Worm (Caenorhabditis elegans) whole organism, L4 larva: ENCODE data around the gene C05D12.3.

ENCODE experiments used
- D1046.2 ChIP-seq: fragments of 200-800 bp; sonication (Bioruptor generic); IDR thresholded peaks from 2 replicates; pipeline ENCODE4 v1.3.6; 2022; ENCODE audit warnings: missing genetic modification characterization, missing compliant biosample characterization
- F10B5.3 ChIP-seq: sonication (generic microtip); optimal IDR thresholded peaks from 2 replicates; lab custom pipeline; 2016; ENCODE audit warnings: mild to moderate bottlenecking, missing genetic modification characterization, missing compliant biosample characterization
- F37D6.2 ChIP-seq: sonication (generic microtip); optimal IDR thresholded peaks from 2 replicates; lab custom pipeline; 2016; ENCODE audit warnings: mild to moderate bottlenecking, missing genetic modification characterization, missing compliant biosample characterization
- F44E2.7 ChIP-seq: fragments of 200-800 bp; sonication (Bioruptor generic); IDR thresholded peaks from 2 replicates; pipeline ENCODE4 v2.1.2; 2022; ENCODE audit warnings: missing genetic modification characterization, missing compliant biosample characterization
- R02D3.7 ChIP-seq: fragments of 150-350 bp; sonication (generic microtip); optimal IDR thresholded peaks from 3 replicates; lab custom pipeline; 2014; ENCODE audit warnings: missing biosample characterization, missing genetic modification characterization
- T20F7.1 ChIP-seq: fragments of 200-800 bp; sonication (Bioruptor generic); optimal IDR thresholded peaks from 2 replicates; lab custom pipeline; 2018; ENCODE audit warnings: mild to moderate bottlenecking, missing genetic modification characterization, missing compliant biosample characterization
- Y105C5A.15 ChIP-seq: fragments of 200-800 bp; sonication (Bioruptor generic); IDR thresholded peaks from 2 replicates; pipeline ENCODE4 v1.3.6; 2022; ENCODE audit warnings: missing genetic modification characterization, missing compliant biosample characterization
- Y48G9A.11 ChIP-seq: fragments of 200-800 bp; sonication (Bioruptor generic); IDR thresholded peaks from 2 replicates; pipeline ENCODE4 v1.3.6; 2022; ENCODE audit warnings: missing genetic modification reagents, missing genetic modification characterization, missing compliant biosample characterization
- Y75B8A.6 ChIP-seq: fragments of 200-800 bp; sonication (Bioruptor generic); IDR thresholded peaks from 2 replicates; pipeline ENCODE4 v1.3.6; 2022; ENCODE audit warnings: missing genetic modification reagents, missing genetic modification characterization, missing compliant biosample characterization
- aha-1 ChIP-seq: fragments of 150-350 bp; peaks from one replicate; lab custom pipeline; 2014; ENCODE audit warnings: missing biosample characterization, missing genetic modification characterization
- ceh-44 ChIP-seq: fragments of 200-800 bp; sonication (Bioruptor generic); IDR thresholded peaks from 2 replicates; pipeline ENCODE4 v1.3.6; 2022; ENCODE audit warnings: missing genetic modification reagents, missing genetic modification characterization, missing compliant biosample characterization
- ctbp-1 ChIP-seq: fragments of 200-800 bp; sonication (Bioruptor generic); IDR thresholded peaks from 2 replicates; pipeline ENCODE4 v1.3.6; 2022; ENCODE audit warnings: missing genetic modification reagents, missing genetic modification characterization, missing compliant biosample characterization
- daf-12 ChIP-seq: fragments of 150-350 bp; optimal IDR thresholded peaks from 2 replicates; lab custom pipeline; 2014; ENCODE audit warnings: missing biosample characterization, missing genetic modification reagents, missing genetic modification characterization
- daf-16 ChIP-seq, 3 experiments: sonication (generic microtip); optimal IDR thresholded peaks; 2 replicates each; lab custom pipeline; 2016 to 2017; ENCODE audit warnings: missing genetic modification characterization in 3 of 3, missing genetic modification reagents in 3 of 3, mild to moderate bottlenecking in 2 of 3, missing compliant biosample characterization in 2 of 3, missing biosample characterization in 1 of 3, moderate library complexity in 1 of 3
- dmd-6 ChIP-seq: fragments of 200-800 bp; sonication (Bioruptor generic); IDR thresholded peaks from 2 replicates; pipeline ENCODE4 v1.3.6; 2022; ENCODE audit warnings: missing genetic modification reagents, missing genetic modification characterization, missing compliant biosample characterization
- dpl-1 ChIP-seq: fragments of 150-350 bp; optimal IDR thresholded peaks from 2 replicates; lab custom pipeline; 2014; ENCODE audit warnings: missing biosample characterization, missing genetic modification reagents, missing genetic modification characterization
- dve-1 ChIP-seq: sonication (generic microtip); optimal IDR thresholded peaks from 2 replicates; lab custom pipeline; 2017; ENCODE audit warnings: antibody characterized with exemption, mild to moderate bottlenecking, missing genetic modification characterization, missing compliant biosample characterization; ENCODE audit not compliant: insufficient read depth
- egl-43 ChIP-seq: fragments of 200-800 bp; sonication (Bioruptor generic); IDR thresholded peaks from 2 replicates; pipeline ENCODE4 v1.3.6; 2022; ENCODE audit warnings: missing genetic modification reagents, missing genetic modification characterization, missing compliant biosample characterization
- fos-1 ChIP-seq: fragments of 150-350 bp; optimal IDR thresholded peaks from 2 replicates; lab custom pipeline; 2014; ENCODE audit warnings: missing biosample characterization, missing genetic modification characterization
- hlh-11 ChIP-seq: fragments of 200-800 bp; sonication (Bioruptor generic); optimal IDR thresholded peaks from 2 replicates; lab custom pipeline; 2018; ENCODE audit warnings: mild to moderate bottlenecking, missing genetic modification characterization, missing compliant biosample characterization
- hmg-1.1 ChIP-seq: fragments of 200-800 bp; sonication (Bioruptor generic); IDR thresholded peaks from 2 replicates; pipeline ENCODE4 v1.3.6; 2022; ENCODE audit warnings: missing genetic modification reagents, missing genetic modification characterization, missing compliant biosample characterization
- jun-1 ChIP-seq: fragments of 150-350 bp; optimal IDR thresholded peaks from 2 replicates; lab custom pipeline; 2014; ENCODE audit warnings: missing biosample characterization, missing genetic modification reagents, missing genetic modification characterization
- lin-13 ChIP-seq: fragments of 150-350 bp; optimal IDR thresholded peaks from 2 replicates; lab custom pipeline; 2014; ENCODE audit warnings: missing biosample characterization, missing genetic modification reagents, missing genetic modification characterization
- lin-29 ChIP-seq: fragments of 200-800 bp; sonication (Bioruptor generic); IDR thresholded peaks from 2 replicates; pipeline ENCODE4 v1.3.6; 2022; ENCODE audit warnings: missing genetic modification reagents, missing genetic modification characterization, missing compliant biosample characterization
- lsy-2 ChIP-seq, 2 experiments: fragments of 150-350 bp in 1 of 2; sonication (generic microtip) in 1 of 2; optimal IDR thresholded peaks; 2 replicates each; lab custom pipeline; 2014 to 2017; ENCODE audit warnings: missing biosample characterization in 2 of 2, missing genetic modification characterization in 2 of 2
- madf-9 ChIP-seq: fragments of 200-800 bp; sonication (Bioruptor generic); conservative IDR thresholded peaks from 2 replicates; pipeline ENCODE4 v1.3.6; 2022; ENCODE audit warnings: missing genetic modification reagents, missing genetic modification characterization, missing compliant biosample characterization
- mep-1 ChIP-seq: fragments of 150-350 bp; sonication (generic microtip); optimal IDR thresholded peaks from 3 replicates; lab custom pipeline; 2014; ENCODE audit warnings: missing biosample characterization, missing genetic modification characterization
- mes-2 ChIP-seq: sonication (generic microtip); optimal IDR thresholded peaks from 2 replicates; lab custom pipeline; 2016; ENCODE audit warnings: missing genotype, mild to moderate bottlenecking, missing genetic modification characterization, missing compliant biosample characterization; ENCODE audit not compliant: poor library complexity, severe bottlenecking
- nhr-11 ChIP-seq: fragments of 150-350 bp; optimal IDR thresholded peaks from 2 replicates; lab custom pipeline; 2014; ENCODE audit warnings: missing biosample characterization, missing genetic modification characterization
- nhr-28 ChIP-seq: fragments of 150-350 bp; optimal IDR thresholded peaks from 2 replicates; lab custom pipeline; 2014; ENCODE audit warnings: missing biosample characterization, missing genetic modification characterization
- nhr-42 ChIP-seq: fragments of 200-800 bp; sonication (Bioruptor generic); IDR thresholded peaks from 2 replicates; pipeline ENCODE4 v1.3.6; 2022; ENCODE audit warnings: missing genetic modification characterization, missing compliant biosample characterization
- nhr-48 ChIP-seq: sonication (generic microtip); optimal IDR thresholded peaks from 2 replicates; lab custom pipeline; 2016; ENCODE audit warnings: mild to moderate bottlenecking, missing genetic modification characterization, missing compliant biosample characterization
- nhr-76 ChIP-seq: fragments of 150-350 bp; optimal IDR thresholded peaks from 2 replicates; lab custom pipeline; 2014; ENCODE audit warnings: missing biosample characterization, missing genetic modification characterization
- pha-4 ChIP-seq, 2 experiments: fragments of 150-350 bp in 1 of 2; fragments of 200-800 bp in 1 of 2; sonication (Bioruptor generic) in 1 of 2; IDR thresholded peaks in 1 of 2; optimal IDR thresholded peaks in 1 of 2; 2 replicates each; pipeline versions ENCODE4 v1.3.6 to Lab custom; 2014 to 2022; ENCODE audit warnings: missing genetic modification characterization in 2 of 2, missing genetic modification reagents in 2 of 2, missing biosample characterization in 1 of 2, missing compliant biosample characterization in 1 of 2
- php-3 ChIP-seq: fragments of 200-800 bp; sonication (Bioruptor generic); IDR thresholded peaks from 2 replicates; pipeline ENCODE4 v1.3.6; 2022; ENCODE audit warnings: missing genetic modification reagents, missing genetic modification characterization, missing compliant biosample characterization
- rbr-2 ChIP-seq: sonication (generic microtip); optimal IDR thresholded peaks from 2 replicates; lab custom pipeline; 2016; ENCODE audit warnings: missing genotype, missing genetic modification characterization, missing compliant biosample characterization
- saeg-2 ChIP-seq: fragments of 200-800 bp; sonication (Bioruptor generic); IDR thresholded peaks from 2 replicates; pipeline ENCODE4 v1.3.6; 2022; ENCODE audit warnings: missing genetic modification reagents, missing genetic modification characterization, missing compliant biosample characterization
- skn-1 ChIP-seq: fragments of 150-350 bp; optimal IDR thresholded peaks from 2 replicates; lab custom pipeline; 2014; ENCODE audit warnings: missing biosample characterization, missing genetic modification characterization
- snpc-1.2 ChIP-seq: fragments of 200-800 bp; sonication (Bioruptor generic); IDR thresholded peaks from 2 replicates; pipeline ENCODE4 v1.3.6; 2022; ENCODE audit warnings: missing genetic modification reagents, missing genetic modification characterization, missing compliant biosample characterization
- tag-97 ChIP-seq: fragments of 200-800 bp; sonication (Bioruptor generic); IDR thresholded peaks from 2 replicates; pipeline ENCODE4 v1.3.6; 2022; ENCODE audit warnings: missing genetic modification characterization, missing compliant biosample characterization
- unc-130 ChIP-seq: sonication (generic microtip); optimal IDR thresholded peaks from 2 replicates; lab custom pipeline; 2016; ENCODE audit warnings: missing genetic modification reagents, missing genetic modification characterization, missing compliant biosample characterization
- unc-39 ChIP-seq: sonication (generic microtip); optimal IDR thresholded peaks from 2 replicates; lab custom pipeline; 2017; ENCODE audit warnings: missing biosample characterization, missing genetic modification characterization
- zip-2 ChIP-seq: fragments of 150-350 bp; optimal IDR thresholded peaks from 2 replicates; lab custom pipeline; 2014; ENCODE audit warnings: missing biosample characterization, missing genetic modification characterization
- ztf-7 ChIP-seq: fragments of 150-350 bp; optimal IDR thresholded peaks from 2 replicates; lab custom pipeline; 2014; ENCODE audit warnings: missing biosample characterization, missing genetic modification characterization

The C05D12.3 gene

ce11 chrII:11438417-11438816 lies 13.4 kb downstream of the C05D12.3 start, which contains the start of gene vha-6 (continued):
- TF ChIP-seq unc-130 (GFP tag; lab: Kevin White, UChicago) (no peak), D1046.2 (GFP tag; lab: Robert Waterston, UW) (no peak), F37D6.2 (tag; lab: Kevin White, UChicago) (no peak), hlh-11 (tag; lab: Kevin White, UChicago) (peak; percentile 54), pha-4 (GFP tag; IDR thresholded peaks at IDR 0.05; lab: Robert Waterston, UW) (no peak), pha-4 (tag; optimal IDR thresholded peaks at IDR 0.05; lab: Kevin White, UChicago) (no peak), tag-97 (GFP tag; lab: Robert Waterston, UW) (no peak), mep-1 (tag; lab: Kevin White, UChicago) (peak; percentile 2), snpc-1.2 (GFP tag; lab: Robert Waterston, UW) (no peak), dmd-6 (GFP tag; lab: Robert Waterston, UW) (peak; percentile 67), Y75B8A.6 (GFP tag; lab: Robert Waterston, UW) (no peak), skn-1 (no peak), ztf-7 (tag; lab: Kevin White, UChicago) (no peak), zip-2 (no peak), unc-39 (tag; lab: Kevin White, UChicago) (no peak), dve-1 (peak; percentile 39), saeg-2 (no peak), F44E2.7 (GFP tag; lab: Robert Waterston, UW) (no peak), rbr-2 (tag; lab: Kevin White, UChicago) (no peak), hmg-1.1 (GFP tag; lab: Robert Waterston, UW) (no peak), nhr-48 (tag; lab: Kevin White, UChicago) (no peak), nhr-76 (tag; lab: Kevin White, UChicago) (no peak), F10B5.3 (tag; lab: Kevin White, UChicago) (no peak), daf-12 (tag; lab: Kevin White, UChicago) (no peak)

- no peak for TF ChIP-seq nhr-48 (tag; lab: Kevin White, UChicago)
- peak; percentile 28 for TF ChIP-seq nhr-28
- no peak for TF ChIP-seq nhr-11 (tag; lab: Kevin White, UChicago)
- no peak for TF ChIP-seq daf-16 (GFP tag; optimal IDR thresholded peaks at IDR 0.05; lab: Kevin White, UChicago)
- peak; percentile 15 for TF ChIP-seq daf-16 (tag; optimal IDR thresholded peaks at IDR 0.05; lab: Kevin White, UChicago)
- TF ChIP-seq ceh-44 (GFP tag; lab: Robert Waterston, UW), result no peak
- no peak for TF ChIP-seq egl-43 (GFP tag; lab: Robert Waterston, UW)
- TF ChIP-seq zip-2, result no peak
- no peak for TF ChIP-seq lin-13 (GFP tag; lab: Kevin White, UChicago)
- TF ChIP-seq dpl-1, result peak; percentile 83
- TF ChIP-seq fos-1 (tag; lab: Kevin White, UChicago), result no peak
- peak in 1 of 2 experiments; percentile 66 for TF ChIP-seq lsy-2 (tag; optimal IDR thresholded peaks at IDR 0.05; lab: Kevin White, UChicago)
- TF ChIP-seq R02D3.7, result peak; percentile 65
- TF ChIP-seq ctbp-1 (GFP tag; lab: Robert Waterston, UW), result no peak
- TF ChIP-seq jun-1 (tag; lab: Kevin White, UChicago), result no peak
- TF ChIP-seq saeg-2, result no peak
- no peak for TF ChIP-seq nhr-42
- TF ChIP-seq mes-2 (tag; lab: Kevin White, UChicago), result peak; percentile 14
- TF ChIP-seq Y105C5A.15 (GFP tag; lab: Robert Waterston, UW), result no peak
- no peak for TF ChIP-seq madf-9 (GFP tag; lab: Robert Waterston, UW)
- TF ChIP-seq T20F7.1 (GFP tag; lab: Kevin White, UChicago), result peak; percentile 94
- TF ChIP-seq lin-29, result no peak
- peak; percentile 45; the same call in 1 of the 2 replicates for TF ChIP-seq Y48G9A.11 (GFP tag; lab: Robert Waterston, UW)
- TF ChIP-seq aha-1 (tag; lab: Kevin White, UChicago), result peak; percentile 25
- TF ChIP-seq php-3 (GFP tag; lab: Robert Waterston, UW), result no peak
Measured at ce11 chrII:11440265-11440664, 15.2 kb downstream of the C05D12.3 start, which contains the start of gene VW02B12L.2. Gene VW02B12L.2 (minus strand): TSS chrII:11440329.
